Fruit fly (Drosophila melanogaster) whole organism, embryonic: Measurements from ENCODE around the gene CG10317.
A peak's percentile ranks its signal among the peaks of the same experiment; 100 is the strongest.

Experiments used
- Bgb ChIP-seq: fragments of 200-800 bp; sonication (Bioruptor generic); IDR thresholded peaks from 2 replicates; pipeline ENCODE4 v1.3.6; 2022; ENCODE audit warnings: missing biosample characterization, missing genetic modification characterization; ENCODE audit not compliant: partially characterized antibody
- CG16779 ChIP-seq: fragments of 200-800 bp; sonication (Bioruptor generic); IDR thresholded peaks from 2 replicates; pipeline ENCODE4 v1.3.6; 2022; ENCODE audit warnings: missing biosample characterization, missing genetic modification characterization
- CG17385 ChIP-seq: fragments of 200-800 bp; sonication (Bioruptor generic); optimal IDR thresholded peaks from 3 replicates; lab custom pipeline; 2018; ENCODE audit warnings: missing biosample characterization, mild to moderate bottlenecking, missing genetic modification characterization
- CG8944 ChIP-seq: fragments of 200-800 bp; sonication (Bioruptor generic); optimal IDR thresholded peaks from 3 replicates; lab custom pipeline; 2016; ENCODE audit warnings: missing biosample characterization, missing genetic modification characterization
- GATAe ChIP-seq: fragments of 200-800 bp; sonication (Bioruptor generic); conservative IDR thresholded peaks from 2 replicates; pipeline ENCODE4 v1.3.6; 2022; ENCODE audit warnings: missing biosample characterization, missing genetic modification characterization
- Gug ChIP-seq: fragments of 200-800 bp; sonication (Bioruptor generic); IDR thresholded peaks from 4 replicates; pipeline ENCODE4 v1.3.6; 2022; ENCODE audit warnings: missing biosample characterization, missing genetic modification characterization
- HLH4C ChIP-seq: fragments of 200-800 bp; sonication (Bioruptor generic); IDR thresholded peaks from 3 replicates; pipeline ENCODE4 v1.3.6; 2022; ENCODE audit warnings: missing biosample characterization, missing genetic modification characterization; ENCODE audit not compliant: partially characterized antibody
- Nf-YB ChIP-seq: fragments of 200-800 bp; sonication (Bioruptor generic); optimal IDR thresholded peaks from 3 replicates; lab custom pipeline; 2019; ENCODE audit warnings: missing biosample characterization, mild to moderate bottlenecking, missing genetic modification characterization, moderate library complexity
- ato ChIP-seq: fragments of 200-800 bp; sonication (Bioruptor generic); IDR thresholded peaks from 2 replicates; pipeline ENCODE4 v1.3.6; 2022; ENCODE audit warnings: missing biosample characterization, missing genetic modification characterization; ENCODE audit not compliant: partially characterized antibody
- dm ChIP-seq: fragments of 200-800 bp; sonication (Bioruptor generic); optimal IDR thresholded peaks from 3 replicates; lab custom pipeline; 2016; ENCODE audit warnings: missing biosample characterization, missing genetic modification characterization
- gfzf ChIP-seq: fragments of 200-800 bp; sonication (Bioruptor generic); optimal IDR thresholded peaks from 2 replicates; lab custom pipeline; 2016; ENCODE audit warnings: missing biosample characterization, mild to moderate bottlenecking, missing genetic modification characterization, moderate library complexity
- ind ChIP-seq: fragments of 200-800 bp; sonication (Bioruptor generic); optimal IDR thresholded peaks from 3 replicates; lab custom pipeline; 2016; ENCODE audit warnings: missing biosample characterization, missing genetic modification characterization
- ssp ChIP-seq: fragments of 200-800 bp; sonication (Bioruptor generic); IDR thresholded peaks from 2 replicates; pipeline ENCODE4 v1.3.6; 2022; ENCODE audit warnings: missing biosample characterization, missing genetic modification characterization
- z ChIP-seq: fragments of 200-800 bp; sonication (Bioruptor generic); IDR thresholded peaks from 3 replicates; pipeline ENCODE4 v1.3.6; 2022; ENCODE audit warnings: missing biosample characterization, missing genetic modification characterization

dm6 chr3R:16403023-16403733 lies 32.8 kb upstream of the CG10317 start, which contains the start of gene ss:
- no peak for TF ChIP-seq HLH4C (GFP tag; lab: Robert Waterston, UW)
- TF ChIP-seq gfzf = no peak
- TF ChIP-seq GATAe (GFP tag; lab: Robert Waterston, UW) = no peak
- no peak for TF ChIP-seq Nf-YB (GFP tag; lab: Kevin White, UChicago)
- no peak for TF ChIP-seq ssp (GFP tag; lab: Robert Waterston, UW)
- no peak for TF ChIP-seq ato (GFP tag; lab: Robert Waterston, UW)
- TF ChIP-seq CG8944 (GFP tag; lab: Kevin White, UChicago) = no peak
- TF ChIP-seq ind (GFP tag; lab: Kevin White, UChicago) = no peak
- TF ChIP-seq Bgb (GFP tag; lab: Robert Waterston, UW) = no peak
- peak; percentile 6 for TF ChIP-seq dm (GFP tag; lab: Kevin White, UChicago)
- no peak for TF ChIP-seq z (GFP tag; lab: Robert Waterston, UW)
- no peak for TF ChIP-seq CG16779 (GFP tag; lab: Robert Waterston, UW)
- TF ChIP-seq Gug (GFP tag; lab: Robert Waterston, UW) = no peak
- no peak for TF ChIP-seq CG17385 (GFP tag; lab: Kevin White, UChicago)
